Worm (Caenorhabditis elegans) whole organism, late embryonic: ENCODE measurements around the gene F58F12.12.

Source experiments
- F13H6.1 ChIP-seq: sonication (generic microtip); optimal IDR thresholded peaks from 2 replicates; lab custom pipeline; 2016; ENCODE audit warnings: missing genetic modification characterization, missing compliant biosample characterization
- K02D7.2 ChIP-seq: sonication (generic microtip); optimal IDR thresholded peaks from 2 replicates; lab custom pipeline; 2017; ENCODE audit warnings: mild to moderate bottlenecking, missing genetic modification characterization, missing compliant biosample characterization
- K09A11.1 ChIP-seq: sonication (generic microtip); optimal IDR thresholded peaks from 2 replicates; lab custom pipeline; 2017; ENCODE audit warnings: antibody characterized with exemption, mild to moderate bottlenecking, missing genetic modification characterization, missing compliant biosample characterization; ENCODE audit not compliant: insufficient read depth
- Y22D7AL.16 ChIP-seq: sonication (generic microtip); optimal IDR thresholded peaks from 2 replicates; lab custom pipeline; 2016; ENCODE audit warnings: missing genetic modification characterization, missing compliant biosample characterization
- ahr-1 ChIP-seq: sonication (generic microtip); optimal IDR thresholded peaks from 2 replicates; lab custom pipeline; 2016; ENCODE audit warnings: missing genetic modification characterization, missing compliant biosample characterization
- ceh-2 ChIP-seq: sonication (generic microtip); optimal IDR thresholded peaks from 2 replicates; lab custom pipeline; 2016; ENCODE audit warnings: missing genotype, missing genetic modification characterization, missing compliant biosample characterization
- ceh-30 ChIP-seq: fragments of 150-350 bp; optimal IDR thresholded peaks from 2 replicates; lab custom pipeline; 2014; ENCODE audit warnings: missing biosample characterization, missing genetic modification characterization
- ceh-45 ChIP-seq: fragments of 200-800 bp; sonication (Bioruptor generic); IDR thresholded peaks from 2 replicates; pipeline ENCODE4 v1.3.6; 2022; ENCODE audit warnings: missing genetic modification reagents, missing genetic modification characterization, missing compliant biosample characterization
- ceh-6 ChIP-seq: fragments of 200-800 bp; sonication (Bioruptor generic); optimal IDR thresholded peaks from 2 replicates; lab custom pipeline; 2018; ENCODE audit warnings: mild to moderate bottlenecking, missing genetic modification characterization, missing compliant biosample characterization
- ceh-9 ChIP-seq: sonication (generic microtip); optimal IDR thresholded peaks from 2 replicates; lab custom pipeline; 2016; ENCODE audit warnings: mild to moderate bottlenecking, missing genetic modification characterization, inconsistent platforms, missing compliant biosample characterization
- che-1 ChIP-seq: sonication (generic microtip); optimal IDR thresholded peaks from 2 replicates; lab custom pipeline; 2016; ENCODE audit warnings: mild to moderate bottlenecking, missing genetic modification characterization, missing compliant biosample characterization
- dve-1 ChIP-seq: sonication (generic microtip); optimal IDR thresholded peaks from 2 replicates; lab custom pipeline; 2017; ENCODE audit warnings: antibody characterized with exemption, mild to moderate bottlenecking, missing genetic modification characterization, missing compliant biosample characterization
- eyg-1 ChIP-seq: sonication (generic microtip); optimal IDR thresholded peaks from 2 replicates; lab custom pipeline; 2016; ENCODE audit warnings: missing genotype, missing genetic modification characterization, missing compliant biosample characterization
- fkh-6 ChIP-seq: sonication (generic microtip); optimal IDR thresholded peaks from 2 replicates; lab custom pipeline; 2016; ENCODE audit warnings: missing genetic modification characterization, missing compliant biosample characterization
- gmeb-2 ChIP-seq: sonication (generic microtip); optimal IDR thresholded peaks from 2 replicates; lab custom pipeline; 2016; ENCODE audit warnings: missing genetic modification characterization, inconsistent platforms, missing compliant biosample characterization
- hlh-13 ChIP-seq: fragments of 200-800 bp; sonication (Bioruptor generic); optimal IDR thresholded peaks from 2 replicates; lab custom pipeline; 2018; ENCODE audit warnings: mild to moderate bottlenecking, missing genetic modification characterization, missing compliant biosample characterization
- hlh-30 ChIP-seq: sonication (generic microtip); optimal IDR thresholded peaks from 2 replicates; lab custom pipeline; 2017; ENCODE audit warnings: antibody characterized with exemption, missing genetic modification characterization, missing compliant biosample characterization; ENCODE audit not compliant: insufficient read depth
- hlh-8 ChIP-seq: sonication (generic microtip); optimal IDR thresholded peaks from 2 replicates; lab custom pipeline; 2016; ENCODE audit warnings: missing genotype, missing genetic modification characterization, missing compliant biosample characterization
- lin-11 ChIP-seq: fragments of 200-800 bp; sonication (Bioruptor generic); optimal IDR thresholded peaks from 2 replicates; lab custom pipeline; 2018; ENCODE audit warnings: mild to moderate bottlenecking, missing genetic modification characterization, missing compliant biosample characterization
- mec-3 ChIP-seq: sonication (generic microtip); optimal IDR thresholded peaks from 2 replicates; lab custom pipeline; 2016; ENCODE audit warnings: borderline replicate concordance, missing genetic modification characterization, missing compliant biosample characterization
- nfya-1 ChIP-seq: sonication (generic microtip); optimal IDR thresholded peaks from 2 replicates; lab custom pipeline; 2017; ENCODE audit warnings: missing genetic modification characterization, mild to moderate bottlenecking, missing compliant biosample characterization, antibody characterized with exemption, moderate library complexity
- nhr-11 ChIP-seq: fragments of 150-350 bp; optimal IDR thresholded peaks from 2 replicates; lab custom pipeline; 2014; ENCODE audit warnings: missing biosample characterization, missing genetic modification characterization
- nhr-232 ChIP-seq: sonication (generic microtip); optimal IDR thresholded peaks from 2 replicates; lab custom pipeline; 2016; ENCODE audit warnings: missing genetic modification characterization, missing compliant biosample characterization
- odd-2 ChIP-seq: sonication (generic microtip); optimal IDR thresholded peaks from 2 replicates; lab custom pipeline; 2017; ENCODE audit warnings: antibody characterized with exemption, mild to moderate bottlenecking, missing genetic modification characterization, missing compliant biosample characterization
- pag-3 ChIP-seq: sonication (generic microtip); optimal IDR thresholded peaks from 2 replicates; lab custom pipeline; 2016; ENCODE audit warnings: missing compliant biosample characterization, missing genetic modification characterization, borderline replicate concordance
- pat-9 ChIP-seq: fragments of 200-800 bp; sonication (Bioruptor generic); optimal IDR thresholded peaks from 2 replicates; lab custom pipeline; 2018; ENCODE audit warnings: mild to moderate bottlenecking, missing genetic modification characterization, moderate library complexity, missing compliant biosample characterization
- pha-2 ChIP-seq: sonication (generic microtip); optimal IDR thresholded peaks from 2 replicates; lab custom pipeline; 2017; ENCODE audit warnings: mild to moderate bottlenecking, missing genetic modification characterization, missing compliant biosample characterization
- pros-1 ChIP-seq: fragments of 150-350 bp; optimal IDR thresholded peaks from 2 replicates; lab custom pipeline; 2014; ENCODE audit warnings: missing biosample characterization, missing genetic modification reagents, missing genetic modification characterization
- ref-2 ChIP-seq: sonication (generic microtip); optimal IDR thresholded peaks from 2 replicates; lab custom pipeline; 2016; ENCODE audit warnings: missing genetic modification characterization, missing compliant biosample characterization
- sdc-2 ChIP-seq: sonication (generic microtip); optimal IDR thresholded peaks from 2 replicates; lab custom pipeline; 2016; ENCODE audit warnings: missing genotype, missing genetic modification characterization, missing compliant biosample characterization
- sox-2 ChIP-seq: fragments of 200-800 bp; sonication (Bioruptor generic); IDR thresholded peaks from 2 replicates; pipeline ENCODE4 v1.3.6; 2022; ENCODE audit warnings: missing genetic modification reagents, missing genetic modification characterization, missing compliant biosample characterization
- syd-9 ChIP-seq: sonication (generic microtip); optimal IDR thresholded peaks from 2 replicates; lab custom pipeline; 2016; ENCODE audit warnings: mild to moderate bottlenecking, missing genetic modification characterization, moderate library complexity, missing compliant biosample characterization
- tbx-7 ChIP-seq: sonication (generic microtip); optimal IDR thresholded peaks from 2 replicates; lab custom pipeline; 2016; ENCODE audit warnings: missing genotype, missing genetic modification characterization, missing compliant biosample characterization
- ttx-3 ChIP-seq: sonication (generic microtip); optimal IDR thresholded peaks from 2 replicates; lab custom pipeline; 2016; ENCODE audit warnings: missing genetic modification reagents, missing genetic modification characterization, missing compliant biosample characterization
- unc-55 ChIP-seq: sonication (generic microtip); optimal IDR thresholded peaks from 2 replicates; lab custom pipeline; 2017; ENCODE audit warnings: missing biosample characterization, missing genetic modification reagents, missing genetic modification characterization
- ztf-16 ChIP-seq: sonication (generic microtip); optimal IDR thresholded peaks from 2 replicates; lab custom pipeline; 2017; ENCODE audit warnings: missing genetic modification characterization, missing compliant biosample characterization

F58F12.12 gene

DNA sequence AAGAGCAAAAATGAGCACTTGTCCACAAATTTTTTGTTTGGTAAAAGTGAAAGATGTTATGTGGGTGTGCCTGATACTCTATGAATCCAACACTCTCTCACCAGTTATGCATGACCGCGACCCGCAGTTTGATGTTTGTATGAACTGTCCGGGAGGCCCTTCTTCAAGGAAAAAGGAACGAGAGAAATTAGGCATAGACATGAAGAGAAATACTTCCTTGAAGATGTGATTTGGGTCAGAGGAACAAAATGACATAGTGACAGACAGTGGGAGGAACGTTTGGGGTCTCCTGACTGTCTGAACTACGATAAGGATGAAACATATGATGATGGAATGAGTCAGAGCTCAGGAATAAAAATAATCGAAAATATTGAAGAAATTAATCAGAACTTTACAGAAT lies 39.9 kb upstream of the F58F12.12 start:
- no peak for TF ChIP-seq pha-2
- TF ChIP-seq syd-9, result no peak
- TF ChIP-seq dve-1, result no peak
- TF ChIP-seq hlh-30, result no peak
- TF ChIP-seq pros-1 (tag; lab: Kevin White, UChicago), result no peak
- no peak for TF ChIP-seq K09A11.1 (tag; lab: Kevin White, UChicago)
- TF ChIP-seq sdc-2 (tag; lab: Kevin White, UChicago), result no peak
- no peak for TF ChIP-seq hlh-8 (tag; lab: Kevin White, UChicago)
- TF ChIP-seq eyg-1 (tag; lab: Kevin White, UChicago), result no peak
- no peak for TF ChIP-seq ceh-45
- no peak for TF ChIP-seq tbx-7 (tag; lab: Kevin White, UChicago)

DNA sequence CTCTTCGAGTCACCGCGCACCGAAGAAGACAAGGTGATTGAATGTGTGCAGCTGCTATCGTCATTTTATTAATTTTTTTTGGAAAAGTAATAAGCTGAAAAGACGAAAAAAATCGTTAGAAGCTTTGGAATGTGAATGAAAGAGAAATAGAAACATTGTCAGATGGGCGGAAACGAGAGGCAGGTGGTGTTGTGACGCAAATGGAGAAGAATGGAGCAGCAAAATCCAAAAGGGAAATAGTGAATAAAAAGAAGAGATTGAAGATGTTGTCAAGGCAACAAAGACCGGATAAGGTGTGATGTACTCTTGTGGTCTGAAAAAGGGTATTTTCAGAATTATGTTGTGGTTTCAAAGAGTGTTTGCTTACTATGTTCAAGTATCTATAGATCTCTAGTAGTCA lies 38.5 kb upstream of the F58F12.12 start:
- TF ChIP-seq pat-9 (tag; lab: Kevin White, UChicago) (no peak), ceh-6 (GFP tag; lab: Kevin White, UChicago) (no peak), fkh-6 (no peak), ceh-9 (tag; lab: Kevin White, UChicago) (no peak), ztf-16 (tag; lab: Kevin White, UChicago) (no peak), pag-3 (tag; lab: Kevin White, UChicago) (no peak)

DNA sequence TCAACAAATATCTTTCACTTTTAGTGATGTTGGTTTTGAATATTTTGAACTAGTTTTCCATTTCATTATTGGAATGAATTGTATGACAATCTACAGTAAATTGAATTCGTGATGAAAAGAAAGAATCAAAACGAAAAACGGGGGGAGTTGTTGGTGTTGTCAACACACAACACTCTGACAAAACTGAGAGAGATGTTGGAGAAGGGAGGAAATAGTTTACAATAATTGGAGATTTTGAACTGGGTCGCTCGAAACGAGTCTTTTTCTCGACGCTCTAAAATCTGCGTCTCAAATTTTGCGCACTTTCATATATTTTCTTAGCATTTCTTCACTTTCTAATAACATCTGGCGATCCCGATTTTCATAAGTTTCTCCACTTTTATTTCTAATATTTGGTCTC lies 37.1 kb upstream of the F58F12.12 start, which contains the start of gene txt-18:
Gene txt-18 (plus strand): TSS at position 180 of the 400 bp plus-strand sequence.
- TF ChIP-seq odd-2 (no peak), ref-2 (tag; lab: Kevin White, UChicago) (no peak), ceh-30 (tag; lab: Kevin White, UChicago) (no peak), eyg-1 (tag; lab: Kevin White, UChicago) (no peak), K02D7.2 (no peak), pat-9 (tag; lab: Kevin White, UChicago) (no peak), nhr-11 (no peak), ceh-6 (GFP tag; lab: Kevin White, UChicago) (no peak), tbx-7 (tag; lab: Kevin White, UChicago) (no peak), pag-3 (tag; lab: Kevin White, UChicago) (no peak), ahr-1 (tag; lab: Kevin White, UChicago) (no peak)

DNA sequence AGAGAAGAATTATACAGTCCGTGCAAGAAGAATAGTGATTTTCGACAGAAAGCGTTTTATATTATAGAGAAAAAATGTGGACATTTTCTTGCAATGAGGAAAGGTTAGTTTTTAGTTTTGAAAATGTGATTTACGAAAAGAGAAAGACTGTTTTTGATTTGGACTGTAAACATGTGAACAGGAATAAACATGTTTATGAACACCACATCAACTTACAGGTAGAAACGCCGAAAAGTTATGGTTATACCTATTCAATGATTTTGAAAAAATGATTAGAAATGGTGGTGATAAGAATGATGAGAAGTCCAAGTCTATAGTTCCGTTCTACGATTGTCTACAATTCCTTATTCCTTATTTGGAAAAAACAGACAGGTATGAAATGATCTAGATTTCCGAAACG lies 36.5 kb upstream of the F58F12.12 start:
- TF ChIP-seq nfya-1 (no peak), syd-9 (no peak), Y22D7AL.16 (tag; lab: Kevin White, UChicago) (no peak), ceh-6 (GFP tag; lab: Kevin White, UChicago) (no peak), ttx-3 (tag; lab: Kevin White, UChicago) (no peak), unc-55 (GFP tag; lab: Kevin White, UChicago) (no peak), ceh-2 (tag; lab: Kevin White, UChicago) (no peak), sox-2 (no peak), hlh-13 (no peak), nhr-232 (tag; lab: Kevin White, UChicago) (no peak), F13H6.1 (tag; lab: Kevin White, UChicago) (no peak), pag-3 (tag; lab: Kevin White, UChicago) (no peak)

DNA sequence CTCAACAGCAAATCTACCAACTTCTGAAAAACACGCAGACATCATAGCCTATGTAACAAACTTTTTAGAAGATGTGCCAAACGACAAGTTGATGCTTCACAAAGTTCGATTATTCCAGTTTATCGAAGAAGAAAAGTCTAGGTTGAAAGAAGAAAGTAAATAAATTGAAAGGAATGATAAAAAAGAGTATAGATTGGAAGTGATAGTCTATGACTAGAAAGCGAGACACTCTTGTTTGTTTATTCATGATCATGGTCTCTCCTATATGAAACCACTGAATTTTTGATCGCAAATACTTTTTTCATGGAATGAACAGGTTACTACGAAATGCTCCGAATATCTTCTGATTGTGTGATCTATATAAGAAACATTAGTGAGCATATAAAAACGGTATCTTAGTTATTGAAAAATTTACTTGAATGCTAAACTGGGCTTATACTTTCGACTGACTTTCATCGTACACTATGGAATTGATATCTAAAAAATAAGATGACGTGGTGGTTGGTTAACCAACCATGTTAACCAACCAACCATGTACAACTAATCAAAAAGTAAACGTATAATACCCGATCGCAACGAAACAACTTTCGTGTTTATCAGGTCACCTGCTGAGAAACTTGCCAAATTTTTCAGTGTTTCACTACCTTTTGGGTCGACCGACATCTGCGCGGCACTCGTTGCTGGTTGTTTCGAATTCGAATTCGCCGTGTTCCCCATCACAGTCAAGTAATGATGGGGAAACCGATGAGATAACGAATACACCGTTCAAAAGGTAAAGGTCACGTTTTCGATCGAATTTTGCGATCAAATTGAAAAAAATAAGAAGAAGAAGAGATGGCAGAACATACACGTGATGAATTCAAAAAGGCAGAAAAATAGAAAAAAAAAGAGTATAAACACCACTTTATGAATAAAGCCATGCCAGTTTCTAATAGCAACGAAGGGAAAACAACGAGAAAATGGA lies 35.5 kb upstream of the F58F12.12 start, which contains the start of gene C32D5.8:
Gene C32D5.8 (minus strand): TSS at position 770 of the 964 bp plus-strand sequence.
- no peak for TF ChIP-seq mec-3
- no peak for TF ChIP-seq gmeb-2 (tag; lab: Kevin White, UChicago)
- TF ChIP-seq sox-2, result no peak
- TF ChIP-seq unc-55 (GFP tag; lab: Kevin White, UChicago), result no peak
- no peak for TF ChIP-seq dve-1
- TF ChIP-seq lin-11 (tag; lab: Kevin White, UChicago), result no peak
- TF ChIP-seq eyg-1 (tag; lab: Kevin White, UChicago), result no peak
- no peak for TF ChIP-seq che-1 (tag; lab: Kevin White, UChicago)
- TF ChIP-seq, all 69 proteins: peak for 0
